Worm (Caenorhabditis elegans): ENCODE results near the gene clec-58.

DNA sequence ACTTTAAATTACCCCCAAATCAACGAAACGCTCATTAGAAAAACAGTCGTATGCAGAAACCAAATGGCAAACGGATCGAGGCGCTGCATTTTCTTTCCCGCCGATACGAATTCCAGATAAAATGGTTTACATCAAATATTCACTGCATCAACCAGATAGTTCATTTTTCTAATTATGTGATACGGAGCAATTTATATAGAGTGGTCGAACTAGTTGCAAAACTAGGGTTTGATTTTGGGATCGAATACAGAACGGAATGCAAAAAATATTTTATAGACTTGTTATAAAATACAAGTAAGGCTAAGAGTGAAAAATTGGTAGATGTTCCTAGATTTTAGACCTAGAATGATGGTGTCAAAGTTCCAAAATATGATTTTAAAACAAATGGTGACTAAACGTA lies 43.9 kb upstream of the clec-58 start:
- TF ChIP-seq tag-97 (GFP tag; IDR thresholded peaks at IDR 0.05) = no peak
- TF ChIP-seq unc-130 (GFP tag; optimal IDR thresholded peaks at IDR 0.05) = no peak
- no peak for TF ChIP-seq lin-39 (tag; optimal IDR thresholded peaks at IDR 0.05)
- TF ChIP-seq F49E8.2 (tag; optimal IDR thresholded peaks at IDR 0.05; ENCODE audit: borderline replicate concordance) = no peak
- TF ChIP-seq ZK546.5 (tag; optimal IDR thresholded peaks at IDR 0.05) = no peak
- TF ChIP-seq ceh-82 (tag; optimal IDR thresholded peaks at IDR 0.05) = no peak
- no peak for TF ChIP-seq hlh-30 (tag; optimal IDR thresholded peaks at IDR 0.05; ENCODE audit: insufficient read depth)
- no peak for TF ChIP-seq ceh-44 (GFP tag; IDR thresholded peaks at IDR 0.05)
- no peak for TF ChIP-seq nhr-11 (tag; optimal IDR thresholded peaks at IDR 0.05)
- TF ChIP-seq nhr-77 (tag; optimal IDR thresholded peaks at IDR 0.05) = no peak
- no peak for TF ChIP-seq daf-8 (GFP tag; IDR thresholded peaks at IDR 0.05)
- no peak for TF ChIP-seq mdt-29 (GFP tag; IDR thresholded peaks at IDR 0.05)
- no peak for TF ChIP-seq ztf-11 (tag; optimal IDR thresholded peaks at IDR 0.05)
